Fruit fly (Drosophila melanogaster): Measurements from ENCODE around the gene CG9297.

Gene CG9297

DNA sequence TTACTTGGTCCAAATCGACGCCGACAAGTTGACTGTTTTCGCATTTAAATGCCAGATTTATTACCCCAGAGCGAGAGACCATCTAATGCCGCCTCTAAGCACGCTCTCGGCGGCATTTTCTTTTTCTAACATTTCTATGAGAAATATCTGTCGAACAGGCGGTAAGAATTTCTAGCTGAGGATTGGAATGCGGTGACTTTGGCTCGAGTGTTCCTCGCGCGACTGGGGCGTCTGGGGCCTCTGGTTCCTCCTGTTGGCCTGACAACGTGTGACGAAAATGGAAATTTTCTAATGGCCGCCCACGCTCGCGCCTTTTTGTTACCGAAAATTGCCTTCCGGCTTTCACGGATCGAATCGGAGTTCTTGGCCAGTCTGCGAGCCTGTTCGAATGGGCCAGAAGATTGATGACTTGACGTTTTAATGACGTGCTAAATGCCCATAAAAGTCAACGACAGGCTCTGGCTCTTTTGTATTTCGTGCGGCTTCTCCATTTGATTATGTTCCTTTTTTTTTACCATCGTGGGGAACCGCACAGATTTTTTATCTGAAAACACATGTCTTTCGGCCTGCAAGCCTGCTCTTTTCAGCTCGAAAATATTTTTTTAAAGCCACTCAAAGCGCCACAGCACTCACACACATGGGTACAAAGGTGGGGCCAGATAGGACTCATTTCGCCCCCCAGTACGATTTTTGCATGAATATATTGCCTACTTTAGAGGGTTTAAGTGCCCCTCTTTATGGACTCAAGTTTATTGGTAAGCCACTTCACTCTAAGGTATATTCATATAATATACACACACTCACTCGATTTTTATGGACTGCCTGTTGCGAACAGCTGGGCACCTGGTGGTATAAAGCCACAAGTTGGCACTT lies 30.1 kb downstream of the CG9297 start:
- no peak for TF ChIP-seq bab1 (GFP tag; optimal IDR thresholded peaks at IDR 0.05)
- no peak for TF ChIP-seq CG11617 (GFP tag; optimal IDR thresholded peaks at IDR 0.05)
- TF ChIP-seq Mnt (GFP tag; optimal IDR thresholded peaks at IDR 0.05): no peak
- no peak for TF ChIP-seq toe (GFP tag; optimal IDR thresholded peaks at IDR 0.05)
- TF ChIP-seq CG12768 (GFP tag; optimal IDR thresholded peaks at IDR 0.05): no peak
- no peak for TF ChIP-seq CG33017 (tag; optimal IDR thresholded peaks at IDR 0.05)
- TF ChIP-seq cic (GFP tag; optimal IDR thresholded peaks at IDR 0.05): no peak
- TF ChIP-seq Crg-1 (GFP tag; optimal IDR thresholded peaks at IDR 0.05): no peak
- no peak for TF ChIP-seq Hr96 (GFP tag; optimal IDR thresholded peaks at IDR 0.05)
- no peak for TF ChIP-seq pad (GFP tag; optimal IDR thresholded peaks at IDR 0.05)
- TF ChIP-seq CG5204 (GFP tag; optimal IDR thresholded peaks at IDR 0.05): no peak
- no peak for TF ChIP-seq CG7045 (GFP tag; optimal IDR thresholded peaks at IDR 0.05)
- TF ChIP-seq cnc (optimal IDR thresholded peaks at IDR 0.05): no peak
- no peak for TF ChIP-seq CG1620 (GFP tag; optimal IDR thresholded peaks at IDR 0.05)
- no peak for TF ChIP-seq CG7101 (tag; optimal IDR thresholded peaks at IDR 0.05)
- no peak for TF ChIP-seq ovo (GFP tag; optimal IDR thresholded peaks at IDR 0.05)
- TF ChIP-seq tj (GFP tag; optimal IDR thresholded peaks at IDR 0.05): no peak
- TF ChIP-seq CG14711 (tag; optimal IDR thresholded peaks at IDR 0.05): no peak
- no peak for TF ChIP-seq Clk (GFP tag; optimal IDR thresholded peaks at IDR 0.05)
- TF ChIP-seq kay (GFP tag; ENCODE audit: borderline replicate concordance): no peak

dm6 chr3R:13802057-13802817 lies 30.9 kb downstream of the CG9297 start:
- no peak for TF ChIP-seq Clk (GFP tag; optimal IDR thresholded peaks at IDR 0.05)
- no peak for TF ChIP-seq CG5204 (GFP tag; optimal IDR thresholded peaks at IDR 0.05)
- no peak for TF ChIP-seq tj (GFP tag; optimal IDR thresholded peaks at IDR 0.05)
- no peak for TF ChIP-seq CG7101 (tag; optimal IDR thresholded peaks at IDR 0.05)
- TF ChIP-seq pad (GFP tag; optimal IDR thresholded peaks at IDR 0.05): no peak
- TF ChIP-seq cnc (optimal IDR thresholded peaks at IDR 0.05): no peak
- TF ChIP-seq CG11617 (GFP tag; optimal IDR thresholded peaks at IDR 0.05): no peak
- no peak for TF ChIP-seq Mnt (GFP tag; optimal IDR thresholded peaks at IDR 0.05)
- TF ChIP-seq CG7045 (GFP tag; optimal IDR thresholded peaks at IDR 0.05): no peak
- no peak for TF ChIP-seq CG14711 (tag; optimal IDR thresholded peaks at IDR 0.05)
- no peak for TF ChIP-seq ovo (GFP tag; optimal IDR thresholded peaks at IDR 0.05)
- TF ChIP-seq toe (GFP tag; optimal IDR thresholded peaks at IDR 0.05): no peak
- no peak for TF ChIP-seq cic (GFP tag; optimal IDR thresholded peaks at IDR 0.05)
- no peak for TF ChIP-seq CG33017 (tag; optimal IDR thresholded peaks at IDR 0.05)
- no peak for TF ChIP-seq Crg-1 (GFP tag; optimal IDR thresholded peaks at IDR 0.05)
- TF ChIP-seq Hr96 (GFP tag; optimal IDR thresholded peaks at IDR 0.05): no peak
- TF ChIP-seq bab1 (GFP tag; optimal IDR thresholded peaks at IDR 0.05): no peak
- TF ChIP-seq kay (GFP tag; ENCODE audit: borderline replicate concordance): no peak

DNA sequence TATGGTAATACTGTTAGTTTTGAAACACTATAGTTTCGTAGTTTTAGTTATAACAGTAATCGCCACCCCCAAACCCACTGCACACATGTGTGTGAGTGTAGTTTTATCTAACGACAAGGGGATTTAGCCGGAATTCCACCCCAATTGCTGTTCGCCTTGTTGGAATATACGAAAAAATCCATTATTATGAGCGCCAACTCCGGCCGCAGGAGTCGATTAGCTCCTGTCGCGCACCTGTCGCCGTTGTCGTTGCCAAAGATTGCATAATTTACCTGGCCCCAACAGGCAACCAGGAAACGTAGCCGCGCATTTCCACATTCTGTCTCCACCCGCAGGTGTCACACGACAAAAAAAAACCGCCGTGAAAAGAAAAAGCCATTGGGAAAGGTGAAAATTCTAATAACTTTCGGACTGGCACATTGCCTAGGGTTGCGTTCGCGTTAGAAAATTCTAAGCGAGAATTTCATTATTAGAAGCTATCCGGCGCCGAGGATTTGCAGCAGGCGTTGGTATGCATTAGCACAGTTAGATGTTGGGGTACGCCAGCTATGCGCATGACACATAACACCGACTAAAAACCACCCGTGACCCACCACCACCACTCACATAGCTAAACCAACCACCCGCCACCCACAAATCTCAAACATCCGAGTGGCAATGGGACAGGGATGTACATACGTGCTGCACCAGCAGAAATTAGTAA lies 32.0 kb downstream of the CG9297 start:
- TF ChIP-seq ovo (GFP tag; optimal IDR thresholded peaks at IDR 0.05) (no peak), CG7045 (GFP tag; optimal IDR thresholded peaks at IDR 0.05) (no peak), Mnt (GFP tag; optimal IDR thresholded peaks at IDR 0.05) (no peak), bab1 (GFP tag; optimal IDR thresholded peaks at IDR 0.05) (no peak), CG33017 (tag; optimal IDR thresholded peaks at IDR 0.05) (no peak), Clk (GFP tag; optimal IDR thresholded peaks at IDR 0.05) (no peak), cnc (optimal IDR thresholded peaks at IDR 0.05) (no peak), pad (GFP tag; optimal IDR thresholded peaks at IDR 0.05) (no peak), tj (GFP tag; optimal IDR thresholded peaks at IDR 0.05) (no peak), Crg-1 (GFP tag; optimal IDR thresholded peaks at IDR 0.05) (no peak), CG5204 (GFP tag; optimal IDR thresholded peaks at IDR 0.05) (no peak), CG12768 (GFP tag; optimal IDR thresholded peaks at IDR 0.05) (no peak)

- no peak for TF ChIP-seq toe (GFP tag; optimal IDR thresholded peaks at IDR 0.05)
- TF ChIP-seq Crg-1 (GFP tag; optimal IDR thresholded peaks at IDR 0.05): no peak
- TF ChIP-seq kay (GFP tag; ENCODE audit: borderline replicate concordance): no peak
- TF ChIP-seq Mnt (GFP tag; optimal IDR thresholded peaks at IDR 0.05): no peak
- TF ChIP-seq bab1 (GFP tag; optimal IDR thresholded peaks at IDR 0.05): no peak
- TF ChIP-seq cnc (optimal IDR thresholded peaks at IDR 0.05): no peak
- no peak for TF ChIP-seq tj (GFP tag; optimal IDR thresholded peaks at IDR 0.05)
- no peak for TF ChIP-seq CG14711 (tag; optimal IDR thresholded peaks at IDR 0.05)
- no peak for TF ChIP-seq Hr96 (GFP tag; optimal IDR thresholded peaks at IDR 0.05)
- TF ChIP-seq pad (GFP tag; optimal IDR thresholded peaks at IDR 0.05): no peak
- TF ChIP-seq ovo (GFP tag; optimal IDR thresholded peaks at IDR 0.05): no peak
- no peak for TF ChIP-seq CG11617 (GFP tag; optimal IDR thresholded peaks at IDR 0.05)
- peak; percentile 22 for TF ChIP-seq CG12768 (GFP tag; optimal IDR thresholded peaks at IDR 0.05)
- TF ChIP-seq Clk (GFP tag; optimal IDR thresholded peaks at IDR 0.05): no peak
- TF ChIP-seq CG7045 (GFP tag; optimal IDR thresholded peaks at IDR 0.05): peak; percentile 29
- peak; percentile 4 for TF ChIP-seq CG33017 (tag; optimal IDR thresholded peaks at IDR 0.05)
Observed at dm6 chr3R:13803892-13804710, 32.8 kb downstream of the CG9297 start.
